Fruit fly (Drosophila melanogaster): ENCODE measurements around the gene pins.

The pins gene

DNA sequence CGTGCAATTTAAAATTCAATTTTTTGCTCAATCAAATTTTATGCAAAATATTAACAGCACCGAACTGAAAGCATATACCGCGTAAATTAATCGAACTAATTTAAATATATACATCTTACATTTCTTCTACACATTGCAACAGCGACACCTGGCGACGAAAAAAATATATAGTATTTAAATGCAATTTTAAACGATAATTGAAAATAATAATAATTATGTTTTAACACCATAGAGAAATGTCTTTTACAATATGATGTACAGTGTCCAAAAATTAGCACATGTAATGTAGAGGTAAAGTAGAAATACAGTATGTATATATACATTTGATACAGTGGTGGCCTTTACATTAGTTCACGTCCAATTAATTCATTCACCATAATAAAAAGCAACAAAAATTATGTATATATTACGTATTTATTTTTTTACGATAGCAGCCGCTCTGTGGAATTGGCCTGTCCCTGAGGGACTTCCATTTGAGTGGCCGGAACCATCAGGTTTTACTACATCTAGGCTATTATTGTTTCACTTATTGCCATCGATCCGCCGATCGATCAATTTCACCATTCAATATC, 35.2 kb upstream of the pins start (continued):
- TF ChIP-seq CG17359 (tag; optimal IDR thresholded peaks at IDR 0.05), result no peak
- TF ChIP-seq CG6689 (GFP tag; IDR thresholded peaks at IDR 0.05), result no peak
- no peak for TF ChIP-seq CG11695 (GFP tag; IDR thresholded peaks at IDR 0.05)
- TF ChIP-seq crc (GFP tag; optimal IDR thresholded peaks at IDR 0.05), result no peak
- peak; percentile 4 for TF ChIP-seq phol (tag; optimal IDR thresholded peaks at IDR 0.05)
- peak; percentile 28 for TF ChIP-seq Abd-B (GFP tag; optimal IDR thresholded peaks at IDR 0.05)
- TF ChIP-seq CG3995 (GFP tag; optimal IDR thresholded peaks at IDR 0.05), result no peak
- TF ChIP-seq CG14050 (GFP tag; IDR thresholded peaks at IDR 0.05), result no peak
- TF ChIP-seq Xrp1 (GFP tag; IDR thresholded peaks at IDR 0.05), result 0 out of 2 replicates have a peak, but pooled peaks have one; percentile 11
- no peak for TF ChIP-seq Chrac-16 (GFP tag; optimal IDR thresholded peaks at IDR 0.05)
- 0 out of 3 replicates have a peak, but pooled peaks have one; percentile 19 for TF ChIP-seq hb (GFP tag; IDR thresholded peaks at IDR 0.05; ENCODE audit: partially characterized antibody)
- TF ChIP-seq CrebB (tag; optimal IDR thresholded peaks at IDR 0.05), result no peak
- TF ChIP-seq dysf (GFP tag; IDR thresholded peaks at IDR 0.05), result no peak
- no peak for TF ChIP-seq ftz-f1 (GFP tag; optimal IDR thresholded peaks at IDR 0.05)
- TF ChIP-seq dpn (GFP tag; optimal IDR thresholded peaks at IDR 0.05), result no peak
- TF ChIP-seq Bgb (GFP tag; IDR thresholded peaks at IDR 0.05; ENCODE audit: partially characterized antibody), result peak; percentile 77
- TF ChIP-seq pb (GFP tag; optimal IDR thresholded peaks at IDR 0.05), result no peak
- no peak for TF ChIP-seq peb (GFP tag; IDR thresholded peaks at IDR 0.05)
- TF ChIP-seq CG13775 (GFP tag; optimal IDR thresholded peaks at IDR 0.05), result no peak
- TF ChIP-seq CG4707 (GFP tag; optimal IDR thresholded peaks at IDR 0.05), result no peak
- TF ChIP-seq CG11723 (GFP tag; optimal IDR thresholded peaks at IDR 0.05), result no peak
- TF ChIP-seq tin (GFP tag; optimal IDR thresholded peaks at IDR 0.05), result no peak
- TF ChIP-seq CG10366 (GFP tag; IDR thresholded peaks at IDR 0.05), result no peak
- no peak for TF ChIP-seq CG2889 (GFP tag; IDR thresholded peaks at IDR 0.05)
- TF ChIP-seq Mes4 (GFP tag; optimal IDR thresholded peaks at IDR 0.05), result no peak
- no peak for TF ChIP-seq CG3847 (GFP tag; IDR thresholded peaks at IDR 0.05)
- TF ChIP-seq CG12391 (tag; optimal IDR thresholded peaks at IDR 0.05), result peak; percentile 31
- TF ChIP-seq gsb (GFP tag; IDR thresholded peaks at IDR 0.05), result no peak
- TF ChIP-seq Myb (GFP tag; optimal IDR thresholded peaks at IDR 0.05), result no peak
- no peak for TF ChIP-seq CG18599 (GFP tag; optimal IDR thresholded peaks at IDR 0.05)
- TF ChIP-seq CG12104 (GFP tag; optimal IDR thresholded peaks at IDR 0.05), result no peak
- TF ChIP-seq MBD-R2 (GFP tag; IDR thresholded peaks at IDR 0.05), result no peak
- TF ChIP-seq Lim3 (GFP tag; IDR thresholded peaks at IDR 0.05), result no peak
- no peak for TF ChIP-seq CG8290 (GFP tag; optimal IDR thresholded peaks at IDR 0.05)
- no peak for TF ChIP-seq CG8290 (tag; optimal IDR thresholded peaks at IDR 0.05)
- no peak for TF ChIP-seq br (optimal IDR thresholded peaks at IDR 0.05)
- TF ChIP-seq CG12659 (GFP tag; optimal IDR thresholded peaks at IDR 0.05), result no peak
- TF ChIP-seq Dek (tag; optimal IDR thresholded peaks at IDR 0.05), result peak; percentile 16
- no peak for TF ChIP-seq toy (GFP tag; IDR thresholded peaks at IDR 0.05)
- TF ChIP-seq CG8765 (GFP tag; IDR thresholded peaks at IDR 0.05), result no peak
- TF ChIP-seq Elba2 (GFP tag; optimal IDR thresholded peaks at IDR 0.05), result no peak
- TF ChIP-seq CG1233 (GFP tag; optimal IDR thresholded peaks at IDR 0.05), result no peak
- no peak for TF ChIP-seq row (GFP tag; IDR thresholded peaks at IDR 0.05)
- TF ChIP-seq CG4617 (GFP tag; optimal IDR thresholded peaks at IDR 0.05; ENCODE audit: borderline replicate concordance), result no peak
- no peak for TF ChIP-seq shn (GFP tag; optimal IDR thresholded peaks at IDR 0.05)
- TF ChIP-seq CG8089 (GFP tag; optimal IDR thresholded peaks at IDR 0.05), result no peak
- no peak for TF ChIP-seq CG5180 (GFP tag; optimal IDR thresholded peaks at IDR 0.05)
- no peak for TF ChIP-seq ranshi (GFP tag; IDR thresholded peaks at IDR 0.05)
- TF ChIP-seq CG7963 (GFP tag; IDR thresholded peaks at IDR 0.05; ENCODE audit: partially characterized antibody), result 0 out of 3 replicates have a peak, but pooled peaks have one; percentile 14
- no peak for TF ChIP-seq CG3726 (GFP tag; IDR thresholded peaks at IDR 0.05)
- TF ChIP-seq Dref (GFP tag; IDR thresholded peaks at IDR 0.05), result no peak
- TF ChIP-seq cas (GFP tag; IDR thresholded peaks at IDR 0.05), result no peak

Data from whole organism, embryonic.